Worm (Caenorhabditis elegans): ENCODE results near the gene mans-4.

Gene mans-4

DNA sequence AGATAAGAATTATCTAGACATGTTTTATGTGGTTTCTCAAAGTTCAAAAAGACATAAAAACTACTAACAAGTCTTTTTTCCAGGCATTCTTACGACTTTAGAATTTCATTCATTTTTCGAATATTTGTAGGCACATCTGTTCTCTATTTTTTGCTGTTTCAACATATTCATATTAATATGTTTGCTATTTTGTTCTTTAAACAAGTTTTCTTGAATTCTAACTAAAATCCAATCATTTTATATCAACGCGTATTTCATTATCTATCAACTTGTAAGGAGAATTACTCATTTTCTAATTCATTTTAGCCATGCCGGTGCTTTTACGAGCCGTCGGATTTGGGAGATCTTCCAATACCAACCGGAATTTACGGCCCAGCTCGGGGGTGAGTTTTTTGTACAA lies 3.7 kb upstream of the mans-4 start, which contains the start of gene twk-8:
TSS of gene twk-8 (plus strand) at position 301 of the 400 bp plus-strand sequence.
- TF ChIP-seq lin-14 (GFP tag; optimal IDR thresholded peaks at IDR 0.05) (no peak), vab-15 (tag; optimal IDR thresholded peaks at IDR 0.05) (no peak), mef-2 (tag; optimal IDR thresholded peaks at IDR 0.05) (no peak), ces-1 (GFP tag; optimal IDR thresholded peaks at IDR 0.05) (no peak), jun-1 (tag; optimal IDR thresholded peaks at IDR 0.05) (no peak), F16B12.6 (tag; optimal IDR thresholded peaks at IDR 0.05) (no peak), skn-1 (tag; optimal IDR thresholded peaks at IDR 0.05) (no peak), nhr-85 (tag) (no peak), grh-1 (GFP tag; IDR thresholded peaks at IDR 0.05) (no peak)

- no peak for TF ChIP-seq C16A3.4 (tag; optimal IDR thresholded peaks at IDR 0.05)
- TF ChIP-seq lin-35 (GFP tag; optimal IDR thresholded peaks at IDR 0.05) = peak in 1 of 2 experiments; percentile 3
- TF ChIP-seq lin-13 (GFP tag; optimal IDR thresholded peaks at IDR 0.05) = no peak
- no peak for TF ChIP-seq ceh-63 (GFP tag; optimal IDR thresholded peaks at IDR 0.05)
- TF ChIP-seq snu-23 (GFP tag; optimal IDR thresholded peaks at IDR 0.05) = peak; percentile 44
- peak; percentile 78 for TF ChIP-seq lin-14 (GFP tag; optimal IDR thresholded peaks at IDR 0.05)
- TF ChIP-seq nhr-20 (tag; optimal IDR thresholded peaks at IDR 0.05) = peak; percentile 11
- no peak for TF ChIP-seq dpl-1 (GFP tag; optimal IDR thresholded peaks at IDR 0.05)
- TF ChIP-seq rnt-1 (tag; optimal IDR thresholded peaks at IDR 0.05) = peak; percentile 72
- peak in 1 of 2 experiments; percentile 31 for TF ChIP-seq lsy-2 (tag; optimal IDR thresholded peaks at IDR 0.05)
- TF ChIP-seq zip-4 (GFP tag; optimal IDR thresholded peaks at IDR 0.05) = no peak
- TF ChIP-seq nhr-237 (tag; optimal IDR thresholded peaks at IDR 0.05) = no peak
- no peak for TF ChIP-seq lir-3 (tag; optimal IDR thresholded peaks at IDR 0.05; ENCODE audit: poor library complexity)
- peak in 1 of 2 experiments; percentile 15 for TF ChIP-seq efl-1 (optimal IDR thresholded peaks at IDR 0.05)
- TF ChIP-seq efl-1 (GFP tag; optimal IDR thresholded peaks at IDR 0.05 in 1 of 2) = peak in 1 of 2 experiments; percentile 45
- peak; percentile 25; the same call in 1 of the 2 replicates for TF ChIP-seq nhr-19 (GFP tag; conservative IDR thresholded peaks at IDR 0.05)
- TF ChIP-seq swsn-7 (tag; optimal IDR thresholded peaks at IDR 0.05) = no peak
- peak; percentile 73 for TF ChIP-seq unc-130 (tag; optimal IDR thresholded peaks at IDR 0.05)
- peak; percentile 70 for TF ChIP-seq nhr-71 (tag; optimal IDR thresholded peaks at IDR 0.05)
- no peak for TF ChIP-seq nhr-84 (tag; optimal IDR thresholded peaks at IDR 0.05)
- no peak for TF ChIP-seq egl-13 (tag; optimal IDR thresholded peaks at IDR 0.05)
- no peak for TF ChIP-seq egl-27 (tag; optimal IDR thresholded peaks at IDR 0.05)
- TF ChIP-seq nhr-90 (tag; optimal IDR thresholded peaks at IDR 0.05; ENCODE audit: poor library complexity) = no peak
Measured at ce11 chrIV:9080201-9080600, 1.8 kb upstream of the mans-4 start.

DNA sequence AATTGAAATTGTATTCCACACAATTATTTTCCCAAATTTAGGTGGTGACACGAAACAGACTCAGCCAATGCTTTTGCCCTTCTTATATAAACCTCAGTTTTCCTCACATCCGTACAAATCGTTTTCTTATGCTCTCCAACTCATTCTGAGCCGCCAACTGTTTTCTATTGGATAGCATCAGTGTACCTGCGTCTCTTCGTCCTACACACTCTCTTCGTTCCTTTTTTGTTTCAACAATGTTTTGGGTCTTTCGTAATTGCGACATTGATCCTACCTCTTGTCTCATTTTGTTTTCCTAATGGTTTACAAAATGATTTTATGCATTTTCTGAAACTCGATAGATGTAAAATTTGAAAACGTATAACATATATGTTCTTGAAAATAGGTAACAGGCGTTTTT lies 961 bp upstream of the mans-4 start:
- TF ChIP-seq ztf-4 (tag; optimal IDR thresholded peaks at IDR 0.05) (no peak), elt-2 (tag; optimal IDR thresholded peaks at IDR 0.05) (no peak), ceh-82 (tag; optimal IDR thresholded peaks at IDR 0.05) (no peak), hlh-4 (tag; optimal IDR thresholded peaks at IDR 0.05) (no peak), sox-4 (tag; optimal IDR thresholded peaks at IDR 0.05) (no peak), isw-1 (GFP tag; IDR thresholded peaks at IDR 0.05) (no peak), nhr-71 (tag; optimal IDR thresholded peaks at IDR 0.05) (peak; percentile 57), ceh-8 (GFP tag; optimal IDR thresholded peaks at IDR 0.05) (no peak), C16A3.4 (tag; optimal IDR thresholded peaks at IDR 0.05) (no peak), lin-15B (tag; optimal IDR thresholded peaks at IDR 0.05) (no peak), lin-13 (GFP tag; optimal IDR thresholded peaks at IDR 0.05) (no peak), lin-39 (tag; optimal IDR thresholded peaks at IDR 0.05) (no peak), unc-62 (GFP tag; optimal IDR thresholded peaks at IDR 0.05) (no peak), nhr-12 (tag; optimal IDR thresholded peaks at IDR 0.05) (no peak), unc-130 (tag; optimal IDR thresholded peaks at IDR 0.05) (peak; percentile 19), irx-1 (tag; optimal IDR thresholded peaks at IDR 0.05) (no peak), efl-1 (optimal IDR thresholded peaks at IDR 0.05) (peak in 1 of 2 experiments; percentile 9), efl-1 (GFP tag; optimal IDR thresholded peaks at IDR 0.05 in 1 of 2) (no peak), nhr-11 (tag; optimal IDR thresholded peaks at IDR 0.05) (no peak), lin-14 (GFP tag; optimal IDR thresholded peaks at IDR 0.05) (peak; percentile 24), mep-1 (tag; optimal IDR thresholded peaks at IDR 0.05) (no peak), nhr-84 (tag; optimal IDR thresholded peaks at IDR 0.05) (no peak), nhr-19 (GFP tag; conservative IDR thresholded peaks at IDR 0.05) (peak; percentile 18; the same call in 1 of the 2 replicates), mdl-1 (tag; optimal IDR thresholded peaks at IDR 0.05) (no peak), nhr-90 (tag; optimal IDR thresholded peaks at IDR 0.05; ENCODE audit: poor library complexity) (no peak), C04F5.9 (tag; optimal IDR thresholded peaks at IDR 0.05) (no peak), snu-23 (GFP tag; optimal IDR thresholded peaks at IDR 0.05) (peak; percentile 20), swsn-7 (tag; optimal IDR thresholded peaks at IDR 0.05) (no peak), dsc-1 (tag; optimal IDR thresholded peaks at IDR 0.05) (peak; percentile 12), rnt-1 (tag; optimal IDR thresholded peaks at IDR 0.05) (peak; percentile 78), aha-1 (tag; optimal IDR thresholded peaks at IDR 0.05) (no peak)
